Fruit fly (Drosophila melanogaster): ENCODE data around the gene tho2.

tho2 gene

DNA sequence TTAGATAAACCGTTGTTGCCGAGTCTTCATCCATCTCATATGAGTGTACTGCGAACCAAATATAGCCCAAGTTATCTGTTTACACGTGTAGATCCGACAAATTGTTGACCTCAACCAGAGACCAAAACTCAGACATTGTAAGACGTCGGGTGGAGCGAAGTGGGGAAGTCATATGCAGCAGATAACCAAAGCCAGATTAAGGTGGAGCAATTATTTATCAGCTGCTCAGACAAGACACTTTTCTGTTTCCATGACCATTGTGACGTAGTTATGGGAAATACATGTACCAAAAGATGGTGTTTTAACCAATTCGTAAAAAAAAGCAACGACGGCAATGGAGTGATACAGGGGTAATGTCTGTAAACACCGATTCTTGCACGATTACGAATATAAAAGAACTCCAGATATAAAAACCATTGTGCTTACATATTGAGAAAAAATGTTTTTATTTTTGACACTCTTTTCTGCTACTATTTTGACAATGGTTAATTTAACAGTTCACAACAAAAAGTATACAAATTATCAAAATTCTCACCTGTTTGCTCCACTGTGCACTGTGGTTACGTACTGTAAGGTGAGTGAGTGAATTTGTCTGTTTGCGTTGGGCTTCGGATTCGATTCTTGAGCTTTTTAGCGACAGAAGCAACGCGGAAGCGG lies 32.5 kb upstream of the tho2 start (continued):
- no peak for TF ChIP-seq fd85E (GFP tag; optimal IDR thresholded peaks at IDR 0.05)
- TF ChIP-seq CG4318 (GFP tag; optimal IDR thresholded peaks at IDR 0.05), result peak; percentile 19
- TF ChIP-seq esn (GFP tag; optimal IDR thresholded peaks at IDR 0.05), result peak; percentile 86
- TF ChIP-seq CG11294 (GFP tag; IDR thresholded peaks at IDR 0.05), result no peak
- TF ChIP-seq CG32006 (GFP tag; optimal IDR thresholded peaks at IDR 0.05), result peak; percentile 59
- TF ChIP-seq CG10631 (GFP tag; optimal IDR thresholded peaks at IDR 0.05), result peak; percentile 73
- peak; percentile 72 for TF ChIP-seq acj6 (GFP tag; optimal IDR thresholded peaks at IDR 0.05)
- TF ChIP-seq CG16779 (tag; optimal IDR thresholded peaks at IDR 0.05), result no peak
- peak; percentile 24 for TF ChIP-seq CG1621 (tag; optimal IDR thresholded peaks at IDR 0.05)
- no peak for TF ChIP-seq CG6808 (GFP tag; optimal IDR thresholded peaks at IDR 0.05)
- peak; percentile 64 for TF ChIP-seq Ets96B (tag; optimal IDR thresholded peaks at IDR 0.05)
- TF ChIP-seq CG3032 (tag; optimal IDR thresholded peaks at IDR 0.05), result peak; percentile 51
- peak; percentile 67 for TF ChIP-seq Sox15 (GFP tag; optimal IDR thresholded peaks at IDR 0.05)
- TF ChIP-seq CG6276 (GFP tag; optimal IDR thresholded peaks at IDR 0.05), result peak; percentile 22
- peak; percentile 49 for TF ChIP-seq CG11902 (GFP tag; optimal IDR thresholded peaks at IDR 0.05)
- TF ChIP-seq eg (GFP tag; IDR thresholded peaks at IDR 0.05), result peak; percentile 62
- peak; percentile 52 for TF ChIP-seq Eip93F (GFP tag; optimal IDR thresholded peaks at IDR 0.05)
- TF ChIP-seq Hr39 (GFP tag; optimal IDR thresholded peaks at IDR 0.05), result peak; percentile 86
- TF ChIP-seq Sox14 (GFP tag; optimal IDR thresholded peaks at IDR 0.05), result peak; percentile 81
- peak; percentile 93 for TF ChIP-seq svp (GFP tag)
- peak; percentile 70 for TF ChIP-seq Ets21C (GFP tag; optimal IDR thresholded peaks at IDR 0.05)
- peak; percentile 39; the same call in 1 of the 2 replicates for TF ChIP-seq CG15336 (GFP tag; IDR thresholded peaks at IDR 0.05)
- TF ChIP-seq Smox (GFP tag; optimal IDR thresholded peaks at IDR 0.05), result peak; percentile 76
- TF ChIP-seq net (GFP tag; optimal IDR thresholded peaks at IDR 0.05), result peak; percentile 57

- TF ChIP-seq CG10669 (GFP tag; optimal IDR thresholded peaks at IDR 0.05), result peak; percentile 40
- TF ChIP-seq esn (GFP tag; optimal IDR thresholded peaks at IDR 0.05), result peak; percentile 67
- TF ChIP-seq svp (GFP tag), result peak; percentile 80
- TF ChIP-seq CG8632 (GFP tag; optimal IDR thresholded peaks at IDR 0.05), result peak; percentile 61
- TF ChIP-seq CG6808 (GFP tag; optimal IDR thresholded peaks at IDR 0.05), result peak; percentile 35
- no peak for TF ChIP-seq CG1621 (tag; optimal IDR thresholded peaks at IDR 0.05)
- peak; percentile 20 for TF ChIP-seq vri (GFP tag; optimal IDR thresholded peaks at IDR 0.05)
- TF ChIP-seq Eip75B (GFP tag; optimal IDR thresholded peaks at IDR 0.05), result peak; percentile 60
- peak; percentile 36 for TF ChIP-seq CG6163 (GFP tag; IDR thresholded peaks at IDR 0.05)
- TF ChIP-seq CG32006 (GFP tag; optimal IDR thresholded peaks at IDR 0.05), result peak; percentile 64
- peak; percentile 50 for TF ChIP-seq CG6854 (GFP tag; optimal IDR thresholded peaks at IDR 0.05)
- TF ChIP-seq CG3032 (tag; optimal IDR thresholded peaks at IDR 0.05), result peak; percentile 55
- peak; percentile 63 for TF ChIP-seq Hr39 (GFP tag; optimal IDR thresholded peaks at IDR 0.05)
- TF ChIP-seq CG6792 (GFP tag; optimal IDR thresholded peaks at IDR 0.05), result peak; percentile 27
- peak; percentile 33; the same call in 1 of the 2 replicates for TF ChIP-seq CG11294 (GFP tag; IDR thresholded peaks at IDR 0.05)
- TF ChIP-seq Met (GFP tag; optimal IDR thresholded peaks at IDR 0.05), result peak; percentile 59
- peak; percentile 25; the same call in 1 of the 3 replicates for TF ChIP-seq CG8119 (GFP tag; IDR thresholded peaks at IDR 0.05)
- peak; percentile 64 for TF ChIP-seq topi (GFP tag; optimal IDR thresholded peaks at IDR 0.05)
- TF ChIP-seq OdsH (GFP tag; optimal IDR thresholded peaks at IDR 0.05), result peak; percentile 55
- TF ChIP-seq pdm3 (GFP tag; optimal IDR thresholded peaks at IDR 0.05), result peak; percentile 62
- peak; percentile 46 for TF ChIP-seq spab (GFP tag; optimal IDR thresholded peaks at IDR 0.05)
- TF ChIP-seq CG9139 (GFP tag; optimal IDR thresholded peaks at IDR 0.05), result peak; percentile 35
- TF ChIP-seq CG11902 (GFP tag; optimal IDR thresholded peaks at IDR 0.05), result peak; percentile 26
- peak; percentile 43 for TF ChIP-seq CG11762 (GFP tag; optimal IDR thresholded peaks at IDR 0.05; ENCODE audit: insufficient read depth)
- TF ChIP-seq lz (GFP tag; optimal IDR thresholded peaks at IDR 0.05), result peak; percentile 67
- TF ChIP-seq cyc (GFP tag; optimal IDR thresholded peaks at IDR 0.05), result peak; percentile 61
- TF ChIP-seq salr (GFP tag; optimal IDR thresholded peaks at IDR 0.05), result peak in 1 of 2 experiments; percentile 61
- peak; percentile 20 for TF ChIP-seq CG8319 (GFP tag; optimal IDR thresholded peaks at IDR 0.05)
- TF ChIP-seq Lpt (GFP tag; optimal IDR thresholded peaks at IDR 0.05), result no peak
- TF ChIP-seq CG34406 (GFP tag; optimal IDR thresholded peaks at IDR 0.05), result peak; percentile 68
- peak; percentile 30 for TF ChIP-seq CG4318 (GFP tag; optimal IDR thresholded peaks at IDR 0.05)
- TF ChIP-seq CG31627 (GFP tag; optimal IDR thresholded peaks at IDR 0.05), result peak; percentile 57
- peak; percentile 64 for TF ChIP-seq Smox (GFP tag; optimal IDR thresholded peaks at IDR 0.05)
- peak; percentile 20; the same call in 1 of the 2 replicates for TF ChIP-seq Gug (GFP tag; IDR thresholded peaks at IDR 0.05)
Measured at dm6 chr2L:2175930-2176643, 31.1 kb upstream of the tho2 start.

Data from whole organism, prepupa.